Fruit fly (Drosophila melanogaster): ENCODE results near the gene atms.

Gene atms

DNA sequence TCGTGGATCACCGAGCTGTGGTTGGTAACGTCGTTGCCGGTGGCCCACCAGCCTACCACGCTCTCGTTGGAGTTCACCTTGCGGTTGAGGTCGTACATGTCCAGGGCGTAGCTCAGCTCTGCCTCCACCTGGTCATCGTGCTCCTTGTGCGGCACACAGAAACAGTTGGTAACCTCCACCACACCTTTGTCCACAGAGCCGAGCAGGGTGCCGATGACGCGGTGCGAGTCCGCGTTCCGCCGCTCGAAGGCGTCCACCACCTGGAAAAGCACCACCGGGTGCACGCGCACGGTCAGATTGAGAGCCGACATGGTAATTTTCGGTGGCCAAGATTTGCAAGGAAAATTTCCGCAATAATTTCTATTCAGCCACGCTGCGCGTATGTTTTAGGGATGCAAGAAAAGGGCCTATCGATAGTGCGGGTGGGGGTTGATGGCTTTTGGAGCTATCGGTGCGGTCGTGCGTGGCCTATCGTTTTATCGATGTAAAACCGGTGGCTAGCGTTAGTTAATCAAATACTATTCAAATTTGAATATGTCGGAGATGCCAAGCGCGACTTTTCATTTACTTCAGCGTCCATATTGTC, 36.0 kb upstream of the atms start, which contains the start of gene eIF3f1 (continued):
- TF ChIP-seq CG9876 (GFP tag; optimal IDR thresholded peaks at IDR 0.05): no peak
- no peak for TF ChIP-seq Tbp (GFP tag; optimal IDR thresholded peaks at IDR 0.05)
- TF ChIP-seq Rx (GFP tag; IDR thresholded peaks at IDR 0.05): no peak
- no peak for TF ChIP-seq CG7839 (tag; optimal IDR thresholded peaks at IDR 0.05)
- peak; percentile 99 for TF ChIP-seq ato (GFP tag; IDR thresholded peaks at IDR 0.05; ENCODE audit: partially characterized antibody)
- no peak for TF ChIP-seq oc (tag; optimal IDR thresholded peaks at IDR 0.05)
- no peak for TF ChIP-seq CG15479 (GFP tag; optimal IDR thresholded peaks at IDR 0.05)
- no peak for TF ChIP-seq CG11723 (GFP tag; optimal IDR thresholded peaks at IDR 0.05)
- no peak for TF ChIP-seq Doc2 (GFP tag; IDR thresholded peaks at IDR 0.05)
- TF ChIP-seq emc (GFP tag; optimal IDR thresholded peaks at IDR 0.05): no peak
- TF ChIP-seq tin (GFP tag; optimal IDR thresholded peaks at IDR 0.05): no peak
- TF ChIP-seq CG2889 (GFP tag; IDR thresholded peaks at IDR 0.05): no peak
- TF ChIP-seq prd (optimal IDR thresholded peaks at IDR 0.05): no peak
- no peak for TF ChIP-seq prd (GFP tag; IDR thresholded peaks at IDR 0.05)
- TF ChIP-seq btn (GFP tag; optimal IDR thresholded peaks at IDR 0.05): no peak
- no peak for TF ChIP-seq CG18764 (GFP tag; optimal IDR thresholded peaks at IDR 0.05)
- TF ChIP-seq tgo (GFP tag; IDR thresholded peaks at IDR 0.05): 0 out of 3 replicates have a peak, but pooled peaks have one; percentile 25
- no peak for TF ChIP-seq org-1 (GFP tag; optimal IDR thresholded peaks at IDR 0.05)
- TF ChIP-seq lov (optimal IDR thresholded peaks at IDR 0.05): no peak
- no peak for TF ChIP-seq lov (GFP tag; IDR thresholded peaks at IDR 0.05)
- TF ChIP-seq gro (GFP tag; optimal IDR thresholded peaks at IDR 0.05): peak; percentile 10
- TF ChIP-seq CG15269 (tag; optimal IDR thresholded peaks at IDR 0.05): no peak
- no peak for TF ChIP-seq lbe (GFP tag; optimal IDR thresholded peaks at IDR 0.05)
- no peak for TF ChIP-seq CG8290 (GFP tag; optimal IDR thresholded peaks at IDR 0.05)
- peak in 1 of 2 experiments; percentile 81 for TF ChIP-seq CG8290 (tag; optimal IDR thresholded peaks at IDR 0.05)
- peak; percentile 99 for TF ChIP-seq vnd (GFP tag; IDR thresholded peaks at IDR 0.05; ENCODE audit: partially characterized antibody)
- TF ChIP-seq CG18011 (GFP tag; optimal IDR thresholded peaks at IDR 0.05): no peak
- TF ChIP-seq fd64A (GFP tag; optimal IDR thresholded peaks at IDR 0.05): no peak
- peak; percentile 42 for TF ChIP-seq HLHmδ (GFP tag; optimal IDR thresholded peaks at IDR 0.05)
- no peak for TF ChIP-seq Lim3 (GFP tag; IDR thresholded peaks at IDR 0.05)
- TF ChIP-seq Blimp-1 (GFP tag; optimal IDR thresholded peaks at IDR 0.05): no peak
- TF ChIP-seq pan (optimal IDR thresholded peaks at IDR 0.05): no peak
- no peak for TF ChIP-seq pan (GFP tag; optimal IDR thresholded peaks at IDR 0.05 in 1 of 2, IDR thresholded peaks at IDR 0.05 in 1 of 2)
- peak; percentile 99 for TF ChIP-seq zen2 (GFP tag; IDR thresholded peaks at IDR 0.05; ENCODE audit: partially characterized antibody)
- TF ChIP-seq CG2199 (GFP tag; IDR thresholded peaks at IDR 0.05): 0 out of 3 replicates have a peak, but pooled peaks have one; percentile 55
- TF ChIP-seq usp (GFP tag; optimal IDR thresholded peaks at IDR 0.05): no peak
- TF ChIP-seq gcm2 (GFP tag; optimal IDR thresholded peaks at IDR 0.05): no peak
- peak; percentile 63 for TF ChIP-seq Max (GFP tag; optimal IDR thresholded peaks at IDR 0.05)
- TF ChIP-seq luna (GFP tag; optimal IDR thresholded peaks at IDR 0.05): no peak
- TF ChIP-seq CG5953 (GFP tag; IDR thresholded peaks at IDR 0.05): no peak
- no peak for TF ChIP-seq Hr39 (optimal IDR thresholded peaks at IDR 0.05)
- TF ChIP-seq CG1603 (tag; optimal IDR thresholded peaks at IDR 0.05): peak; percentile 80
- TF ChIP-seq abd-A (tag; optimal IDR thresholded peaks at IDR 0.05): no peak
- TF ChIP-seq Dip2 (GFP tag; IDR thresholded peaks at IDR 0.05): no peak
- no peak for TF ChIP-seq CG2678 (tag; optimal IDR thresholded peaks at IDR 0.05)
- TF ChIP-seq ro (GFP tag; IDR thresholded peaks at IDR 0.05): no peak
- TF ChIP-seq sens (GFP tag): peak; percentile 23
- TF ChIP-seq CG10209 (GFP tag; optimal IDR thresholded peaks at IDR 0.05): no peak
- peak; percentile 74; the same call in 2 of the 3 replicates for TF ChIP-seq CG34422 (GFP tag; IDR thresholded peaks at IDR 0.05)
- TF ChIP-seq CG6175 (GFP tag; IDR thresholded peaks at IDR 0.05): no peak
- no peak for TF ChIP-seq pros (GFP tag; optimal IDR thresholded peaks at IDR 0.05)
- peak; percentile 98 for TF ChIP-seq knrl (GFP tag; IDR thresholded peaks at IDR 0.05; ENCODE audit: partially characterized antibody)
